Fruit fly (Drosophila melanogaster): Measurements from ENCODE around the gene CG32987.

Gene CG32987

dm6 chr2L:8871677-8872076, 8.1 kb downstream of the CG32987 start:
- no peak for TF ChIP-seq CG17806 (tag; optimal IDR thresholded peaks at IDR 0.05)
- no peak for TF ChIP-seq CG8159 (tag; optimal IDR thresholded peaks at IDR 0.05)
- no peak for TF ChIP-seq CG9948 (tag; optimal IDR thresholded peaks at IDR 0.05)
- TF ChIP-seq CG13204 (GFP tag; optimal IDR thresholded peaks at IDR 0.05), result no peak
- no peak for TF ChIP-seq CG4496 (GFP tag; IDR thresholded peaks at IDR 0.05)
- no peak for TF ChIP-seq Pif1A (GFP tag; optimal IDR thresholded peaks at IDR 0.05)

dm6 chr2L:8875835-8876234, 12.2 kb downstream of the CG32987 start:
- TF ChIP-seq fd96Ca (GFP tag; IDR thresholded peaks at IDR 0.05), result no peak

- TF ChIP-seq gl (tag; optimal IDR thresholded peaks at IDR 0.05) (no peak), Pif1B (GFP tag; optimal IDR thresholded peaks at IDR 0.05) (no peak), CG8301 (tag; optimal IDR thresholded peaks at IDR 0.05) (no peak), Snoo (tag; optimal IDR thresholded peaks at IDR 0.05) (no peak), CG9948 (tag; optimal IDR thresholded peaks at IDR 0.05) (no peak), CG14655 (GFP tag; optimal IDR thresholded peaks at IDR 0.05) (no peak)
Observed at dm6 chr2L:8879241-8879931, 15.8 kb downstream of the CG32987 start.

dm6 chr2L:8881095-8881494, 17.5 kb downstream of the CG32987 start:
- TF ChIP-seq CG8301 (tag; optimal IDR thresholded peaks at IDR 0.05) (no peak), Pif1A (GFP tag; optimal IDR thresholded peaks at IDR 0.05) (no peak), rn (GFP tag; IDR thresholded peaks at IDR 0.05) (no peak), CG13204 (GFP tag; optimal IDR thresholded peaks at IDR 0.05) (no peak), CG9948 (tag; optimal IDR thresholded peaks at IDR 0.05) (no peak), CG17806 (tag; optimal IDR thresholded peaks at IDR 0.05) (no peak), Pif1B (GFP tag; optimal IDR thresholded peaks at IDR 0.05) (no peak)

- TF ChIP-seq Pif1A (GFP tag; optimal IDR thresholded peaks at IDR 0.05) (no peak), rn (GFP tag; IDR thresholded peaks at IDR 0.05) (no peak), CG10348 (GFP tag; IDR thresholded peaks at IDR 0.05) (no peak), CG17806 (tag; optimal IDR thresholded peaks at IDR 0.05) (no peak), CG32121 (GFP tag; IDR thresholded peaks at IDR 0.05) (no peak), EcR (GFP tag; optimal IDR thresholded peaks at IDR 0.05) (no peak), CG14655 (GFP tag; optimal IDR thresholded peaks at IDR 0.05) (no peak), CG34367 (tag; optimal IDR thresholded peaks at IDR 0.05) (no peak), Pif1B (GFP tag; optimal IDR thresholded peaks at IDR 0.05) (no peak), CG4496 (GFP tag; IDR thresholded peaks at IDR 0.05) (no peak), CG8301 (tag; optimal IDR thresholded peaks at IDR 0.05) (no peak), gl (tag; optimal IDR thresholded peaks at IDR 0.05) (no peak), fd96Ca (GFP tag; IDR thresholded peaks at IDR 0.05) (no peak), CG13204 (GFP tag; optimal IDR thresholded peaks at IDR 0.05) (no peak), CG9948 (tag; optimal IDR thresholded peaks at IDR 0.05) (no peak), Snoo (tag; optimal IDR thresholded peaks at IDR 0.05) (no peak), CG15710 (tag; optimal IDR thresholded peaks at IDR 0.05) (no peak), CG8159 (tag; optimal IDR thresholded peaks at IDR 0.05) (no peak), CG12605 (GFP tag; IDR thresholded peaks at IDR 0.05) (no peak)
Observed at dm6 chr2L:8884102-8884501, 20.5 kb downstream of the CG32987 start.

dm6 chr2L:8888210-8888609, 24.6 kb downstream of the CG32987 start:
- TF ChIP-seq fd96Ca (GFP tag; IDR thresholded peaks at IDR 0.05) (no peak), CG9948 (tag; optimal IDR thresholded peaks at IDR 0.05) (no peak), CG34367 (tag; optimal IDR thresholded peaks at IDR 0.05) (no peak), CG8301 (tag; optimal IDR thresholded peaks at IDR 0.05) (no peak)

- TF ChIP-seq rn (GFP tag; IDR thresholded peaks at IDR 0.05), result no peak
- no peak for TF ChIP-seq Pif1A (GFP tag; optimal IDR thresholded peaks at IDR 0.05)
- no peak for TF ChIP-seq EcR (GFP tag; optimal IDR thresholded peaks at IDR 0.05)
- TF ChIP-seq CG8301 (tag; optimal IDR thresholded peaks at IDR 0.05), result no peak
- no peak for TF ChIP-seq CG9948 (tag; optimal IDR thresholded peaks at IDR 0.05)
- no peak for TF ChIP-seq CG14655 (GFP tag; optimal IDR thresholded peaks at IDR 0.05)
- TF ChIP-seq Snoo (tag; optimal IDR thresholded peaks at IDR 0.05), result no peak
- no peak for TF ChIP-seq CG17806 (tag; optimal IDR thresholded peaks at IDR 0.05)
- no peak for TF ChIP-seq Ets98B (GFP tag; IDR thresholded peaks at IDR 0.05)
- no peak for TF ChIP-seq CG8159 (tag; optimal IDR thresholded peaks at IDR 0.05)
Observed at dm6 chr2L:8888720-8889119, 25.1 kb downstream of the CG32987 start.

dm6 chr2L:8891140-8891539, 27.5 kb downstream of the CG32987 start, which contains the start of gene CG42713:
CG42713 (plus strand) TSS chr2L:8891440.
- TF ChIP-seq CG14655 (GFP tag; optimal IDR thresholded peaks at IDR 0.05) (no peak), Pif1B (GFP tag; optimal IDR thresholded peaks at IDR 0.05) (no peak), CG4496 (GFP tag; IDR thresholded peaks at IDR 0.05) (no peak), CG9948 (tag; optimal IDR thresholded peaks at IDR 0.05) (no peak), CG10348 (GFP tag; IDR thresholded peaks at IDR 0.05) (no peak), CG17806 (tag; optimal IDR thresholded peaks at IDR 0.05) (no peak), CG8159 (tag; optimal IDR thresholded peaks at IDR 0.05) (no peak), CG32121 (GFP tag; IDR thresholded peaks at IDR 0.05) (no peak), gl (tag; optimal IDR thresholded peaks at IDR 0.05) (no peak), CG8301 (tag; optimal IDR thresholded peaks at IDR 0.05) (no peak), fd96Ca (GFP tag; IDR thresholded peaks at IDR 0.05) (no peak), CG15710 (tag; optimal IDR thresholded peaks at IDR 0.05) (no peak), Ets98B (GFP tag; IDR thresholded peaks at IDR 0.05) (no peak), rn (GFP tag; IDR thresholded peaks at IDR 0.05) (no peak), CG13204 (GFP tag; optimal IDR thresholded peaks at IDR 0.05) (no peak), CG34367 (tag; optimal IDR thresholded peaks at IDR 0.05) (no peak), Pif1A (GFP tag; optimal IDR thresholded peaks at IDR 0.05) (no peak), CG12605 (GFP tag; IDR thresholded peaks at IDR 0.05) (no peak), Snoo (tag; optimal IDR thresholded peaks at IDR 0.05) (no peak), EcR (GFP tag; optimal IDR thresholded peaks at IDR 0.05) (no peak)
